Worm (Caenorhabditis elegans) whole organism, midembryonic: Measurements from ENCODE around the gene E02C12.10.
A peak's percentile ranks its signal among the peaks of the same experiment; 100 is the strongest.
"Not testable (repeated sequence)": the region's sequence is repeated elsewhere in the genome, so short reads cannot be mapped to it uniquely, and the experiment has no call there.

Experiments used
- T22C8.4 ChIP-seq: fragments of 200-800 bp; sonication (Bioruptor generic); IDR thresholded peaks from 2 replicates; pipeline ENCODE4 v1.3.6; 2022; ENCODE audit warnings: missing genetic modification characterization, missing compliant biosample characterization
- cog-1 ChIP-seq: sonication (generic microtip); optimal IDR thresholded peaks from 2 replicates; lab custom pipeline; 2016; ENCODE audit warnings: missing genetic modification characterization, missing compliant biosample characterization
- flt-1 ChIP-seq: fragments of 200-800 bp; sonication (Bioruptor generic); IDR thresholded peaks from 2 replicates; pipeline ENCODE4 v1.3.6; 2022; ENCODE audit warnings: missing genetic modification characterization, missing compliant biosample characterization
- klf-2 ChIP-seq: fragments of 200-800 bp; sonication (Bioruptor generic); conservative IDR thresholded peaks from 2 replicates; pipeline ENCODE4 v1.3.6; 2022; ENCODE audit warnings: missing genetic modification reagents, missing genetic modification characterization, missing compliant biosample characterization
- med-1 ChIP-seq: sonication (generic microtip); optimal IDR thresholded peaks from 2 replicates; lab custom pipeline; 2017; ENCODE audit warnings: missing genetic modification characterization, mild to moderate bottlenecking, missing compliant biosample characterization, antibody characterized with exemption, missing genetic modification reagents; ENCODE audit not compliant: insufficient read depth
- ref-1 ChIP-seq: fragments of 200-800 bp; sonication (Bioruptor generic); conservative IDR thresholded peaks from 2 replicates; pipeline ENCODE4 v1.3.6; 2022; ENCODE audit warnings: missing genetic modification reagents, missing genetic modification characterization, missing compliant biosample characterization
- tab-1 ChIP-seq: fragments of 200-800 bp; sonication (Bioruptor generic); IDR thresholded peaks from 2 replicates; pipeline ENCODE4 v1.3.6; 2022; ENCODE audit warnings: missing genetic modification characterization, missing compliant biosample characterization
- ztf-23 ChIP-seq: fragments of 200-800 bp; sonication (Bioruptor generic); IDR thresholded peaks from 2 replicates; pipeline ENCODE4 v1.3.6; 2022; ENCODE audit warnings: missing genetic modification reagents, missing genetic modification characterization, missing compliant biosample characterization
- ztf-29 ChIP-seq: fragments of 200-800 bp; sonication (Bioruptor generic); IDR thresholded peaks from 2 replicates; pipeline ENCODE4 v1.3.6; 2022; ENCODE audit warnings: missing genetic modification reagents, missing genetic modification characterization, missing compliant biosample characterization

The E02C12.10 gene

DNA sequence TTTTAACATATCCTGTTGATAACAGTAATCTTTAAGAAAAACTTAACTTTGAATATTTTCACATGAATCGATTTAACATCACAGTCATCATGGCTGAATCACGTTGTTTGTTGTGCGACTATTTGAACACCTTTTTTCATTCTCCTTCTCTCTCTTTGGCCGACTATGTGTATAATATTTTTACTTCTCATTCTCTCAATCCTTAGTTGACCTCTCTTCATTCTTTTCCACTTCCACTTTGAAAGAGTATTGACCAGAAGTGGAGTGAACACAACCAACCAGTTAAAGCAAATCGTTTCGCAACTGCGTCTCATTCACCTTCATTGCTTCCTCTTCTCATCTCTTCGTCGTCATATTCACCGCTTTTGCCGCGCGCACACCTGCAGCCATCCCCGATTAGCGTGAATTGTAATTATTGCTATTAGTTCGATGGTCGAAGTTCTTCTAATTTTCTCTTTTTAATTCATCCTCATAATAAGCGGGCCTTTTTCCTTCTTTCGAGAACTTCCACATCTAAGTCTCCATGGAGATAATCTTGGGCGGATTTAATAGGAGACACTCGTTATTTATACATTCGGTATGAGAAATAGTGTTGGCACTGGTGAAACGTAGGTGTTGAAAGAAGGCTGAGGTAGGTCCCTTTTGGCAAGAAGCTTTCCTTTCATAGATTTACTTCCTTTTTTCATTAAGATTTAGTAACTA lies 16.9 kb upstream of the E02C12.10 start:
- TF ChIP-seq cog-1 (tag; lab: Kevin White, UChicago) (no peak), T22C8.4 (GFP tag; lab: Robert Waterston, UW) (no peak), ref-1 (GFP tag; lab: Robert Waterston, UW) (no peak), tab-1 (no peak), flt-1 (GFP tag; lab: Robert Waterston, UW) (no peak), med-1 (GFP tag; lab: Kevin White, UChicago) (no peak), ztf-23 (no peak), klf-2 (GFP tag; lab: Robert Waterston, UW) (no peak), ztf-29 (GFP tag; lab: Robert Waterston, UW) (no peak)

ce11 chrV:9391959-9392358 lies 13.8 kb upstream of the E02C12.10 start:
- TF ChIP-seq T22C8.4 (GFP tag; lab: Robert Waterston, UW) = no peak
- no peak for TF ChIP-seq med-1 (GFP tag; lab: Kevin White, UChicago)
- no peak for TF ChIP-seq ztf-29 (GFP tag; lab: Robert Waterston, UW)
- TF ChIP-seq flt-1 (GFP tag; lab: Robert Waterston, UW) = no peak
- TF ChIP-seq ref-1 (GFP tag; lab: Robert Waterston, UW) = no peak

- no peak for TF ChIP-seq ref-1 (GFP tag; lab: Robert Waterston, UW)
- TF ChIP-seq flt-1 (GFP tag; lab: Robert Waterston, UW) = no peak
- TF ChIP-seq T22C8.4 (GFP tag; lab: Robert Waterston, UW) = no peak
- TF ChIP-seq ztf-23 = no peak
- TF ChIP-seq klf-2 (GFP tag; lab: Robert Waterston, UW) = no peak
- no peak for TF ChIP-seq cog-1 (tag; lab: Kevin White, UChicago)
These were observed 7.9 kb upstream of the E02C12.10 start, which contains the start of gene hum-2 for ce11 chrV:9386143-9386542. Gene hum-2, plus strand, starts transcription at chrV:9386175.

DNA sequence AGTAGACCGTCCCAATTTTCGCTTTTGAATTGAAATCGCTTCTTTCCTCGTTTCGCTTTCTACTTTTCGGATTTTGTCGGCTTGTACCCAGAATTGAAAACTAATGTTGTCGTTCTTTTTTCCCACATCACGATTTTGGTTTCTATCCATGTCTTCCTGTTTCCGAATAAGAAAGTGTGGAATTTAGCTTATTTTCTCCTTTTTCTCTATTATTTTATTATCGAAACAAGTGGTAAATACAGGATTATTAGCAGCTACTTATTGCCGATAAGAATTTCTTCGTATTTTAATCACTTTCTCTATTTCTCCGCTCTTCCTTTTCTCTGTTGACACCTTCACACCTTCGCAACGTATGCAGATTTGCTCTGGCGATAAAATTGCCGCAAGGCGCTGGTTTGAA lies 6.7 kb upstream of the E02C12.10 start:
- TF ChIP-seq med-1 (GFP tag; lab: Kevin White, UChicago) = no peak

DNA sequence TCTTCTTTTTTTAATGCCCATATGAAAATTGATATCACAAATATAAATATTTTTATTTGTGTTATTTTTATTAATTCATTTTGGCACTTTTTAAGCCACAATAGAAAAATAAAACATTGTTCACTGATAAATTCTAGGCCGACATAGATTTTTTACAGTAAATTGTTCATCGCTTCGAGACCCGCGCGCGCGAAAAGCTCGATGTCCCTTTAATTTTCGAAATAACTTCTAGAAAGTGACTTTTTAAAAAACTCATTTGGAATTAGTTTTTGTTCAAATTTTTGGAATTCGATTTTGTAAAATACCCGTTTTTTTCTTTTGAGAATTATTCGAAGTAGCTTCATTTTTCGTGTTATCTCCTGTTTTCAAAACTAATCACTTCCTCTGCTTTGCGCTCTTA lies 6.2 kb upstream of the E02C12.10 start:
- TF ChIP-seq cog-1 (tag; lab: Kevin White, UChicago) = no peak
- no peak for TF ChIP-seq ztf-23
- TF ChIP-seq klf-2 (GFP tag; lab: Robert Waterston, UW) = no peak
- no peak for TF ChIP-seq ref-1 (GFP tag; lab: Robert Waterston, UW)
- no peak for TF ChIP-seq T22C8.4 (GFP tag; lab: Robert Waterston, UW)
- TF ChIP-seq med-1 (GFP tag; lab: Kevin White, UChicago) = no peak
- TF ChIP-seq tab-1 = no peak

ce11 chrV:9382538-9383328 lies 4.5 kb upstream of the E02C12.10 start:
- TF ChIP-seq flt-1 (GFP tag; lab: Robert Waterston, UW) (no peak), T22C8.4 (GFP tag; lab: Robert Waterston, UW) (peak; percentile 49; the same call in 1 of the 2 replicates)

ce11 chrV:9381846-9382363 lies 3.7 kb upstream of the E02C12.10 start, which contains the start of gene E02C12.12:
Gene E02C12.12, minus strand, starts transcription at chrV:9382313.
- TF ChIP-seq ztf-29 (GFP tag; lab: Robert Waterston, UW) (no peak), ref-1 (GFP tag; lab: Robert Waterston, UW) (no peak), med-1 (GFP tag; lab: Kevin White, UChicago) (no peak), cog-1 (tag; lab: Kevin White, UChicago) (no peak)

DNA sequence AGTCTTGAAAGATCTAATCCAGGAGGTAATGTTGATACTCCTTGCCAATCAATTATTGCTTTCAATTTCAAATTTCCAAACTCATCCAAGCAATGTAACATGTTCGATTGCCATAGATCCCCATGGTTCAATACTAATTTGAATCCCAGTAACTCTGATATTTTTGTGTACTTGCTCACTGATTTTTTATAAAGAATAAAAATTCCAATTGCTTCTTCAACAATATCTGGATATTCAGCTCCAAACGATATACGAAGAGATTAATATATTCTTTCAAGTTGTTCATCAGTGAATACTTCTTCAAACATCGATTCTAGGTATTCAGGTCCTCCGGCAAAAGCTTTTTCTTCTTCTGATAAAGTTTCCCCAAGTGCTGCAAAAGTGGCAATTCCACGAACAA lies 1.6 kb upstream of the E02C12.10 start, which contains the start of gene E02C12.11:
E02C12.11 (minus strand) TSS at position 101 of the 400 bp plus-strand sequence.
- TF ChIP-seq ref-1 (GFP tag; lab: Robert Waterston, UW); T22C8.4 (GFP tag; lab: Robert Waterston, UW); cog-1 (tag; lab: Kevin White, UChicago): not testable (repeated sequence)

- no peak for TF ChIP-seq T22C8.4 (GFP tag; lab: Robert Waterston, UW)
- TF ChIP-seq ztf-23 = no peak
- no peak for TF ChIP-seq ref-1 (GFP tag; lab: Robert Waterston, UW)
- TF ChIP-seq klf-2 (GFP tag; lab: Robert Waterston, UW) = no peak
- TF ChIP-seq tab-1 = no peak
- TF ChIP-seq cog-1 (tag; lab: Kevin White, UChicago) = no peak
These were observed 1.8 kb downstream of the E02C12.10 start, which contains the start of gene E02C12.19 for ce11 chrV:9376417-9376816. Gene E02C12.19, minus strand, starts transcription at chrV:9376517.

DNA sequence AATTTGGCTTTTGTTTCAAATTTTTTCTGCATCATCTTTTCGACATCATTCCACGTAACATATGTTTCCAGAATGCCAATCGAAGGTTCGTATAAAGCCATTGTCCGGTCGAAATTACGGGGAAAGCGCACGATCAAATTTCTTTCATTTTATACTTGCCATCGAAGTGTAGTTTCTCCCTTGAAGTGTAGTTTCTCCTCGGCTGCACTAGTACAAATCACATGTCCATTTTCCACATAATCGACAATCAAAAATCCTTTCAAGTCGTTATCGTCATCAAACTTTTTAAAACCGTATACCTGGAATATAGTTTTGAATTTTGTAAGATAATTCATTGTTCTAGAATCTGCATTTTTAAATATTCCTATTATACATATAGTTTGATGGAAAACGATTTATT lies 2.8 kb downstream of the E02C12.10 start, which contains the start of gene E02C12.9:
E02C12.9 (minus strand) TSS at position 101 of the 400 bp plus-strand sequence.
- TF ChIP-seq T22C8.4 (GFP tag; lab: Robert Waterston, UW) = no peak
- TF ChIP-seq ztf-29 (GFP tag; lab: Robert Waterston, UW) = no peak
- no peak for TF ChIP-seq flt-1 (GFP tag; lab: Robert Waterston, UW)
- TF ChIP-seq med-1 (GFP tag; lab: Kevin White, UChicago) = no peak
- TF ChIP-seq ref-1 (GFP tag; lab: Robert Waterston, UW) = no peak
- no peak for TF ChIP-seq tab-1
